Worm (Caenorhabditis elegans) whole organism, mixed stage, embryonic: ENCODE results near the gene C56G3.2.
A peak's percentile ranks its signal among the peaks of the same experiment; 100 is the strongest.

Experiments
- M03D4.4 ChIP-seq: sonication (generic microtip); optimal IDR thresholded peaks from 2 replicates; lab custom pipeline; 2017; ENCODE audit warnings: mild to moderate bottlenecking, missing genetic modification characterization, missing compliant biosample characterization
- bed-3 ChIP-seq: fragments of 200-800 bp; sonication (Bioruptor generic); optimal IDR thresholded peaks from 3 replicates; lab custom pipeline; 2018; ENCODE audit warnings: mild to moderate bottlenecking, missing genetic modification characterization, moderate library complexity, missing compliant biosample characterization
- blmp-1 ChIP-seq: fragments of 150-350 bp; optimal IDR thresholded peaks from 2 replicates; lab custom pipeline; 2014; ENCODE audit warnings: missing biosample characterization, missing genetic modification characterization
- ceh-39 ChIP-seq: fragments of 150-350 bp; optimal IDR thresholded peaks from 2 replicates; lab custom pipeline; 2014; ENCODE audit warnings: missing biosample characterization, missing genetic modification characterization
- ceh-43 ChIP-seq: fragments of 200-800 bp; sonication (Bioruptor generic); optimal IDR thresholded peaks from 2 replicates; lab custom pipeline; 2018; ENCODE audit warnings: mild to moderate bottlenecking, missing genetic modification characterization, moderate library complexity, missing compliant biosample characterization
- ces-1 ChIP-seq: fragments of 150-350 bp; optimal IDR thresholded peaks from 2 replicates; lab custom pipeline; 2014; ENCODE audit warnings: missing biosample characterization, missing genetic modification reagents, missing genetic modification characterization
- cnd-1 ChIP-seq: fragments of 200-800 bp; sonication (Bioruptor generic); optimal IDR thresholded peaks from 2 replicates; lab custom pipeline; 2018; ENCODE audit warnings: mild to moderate bottlenecking, missing genetic modification characterization, missing compliant biosample characterization
- drap-1 ChIP-seq: fragments of 200-800 bp; sonication (Bioruptor generic); optimal IDR thresholded peaks from 3 replicates; lab custom pipeline; 2018; ENCODE audit warnings: mild to moderate bottlenecking, missing genetic modification characterization, missing compliant biosample characterization
- elt-1 ChIP-seq: sonication (generic microtip); optimal IDR thresholded peaks from 2 replicates; lab custom pipeline; 2017; ENCODE audit warnings: missing genetic modification characterization, mild to moderate bottlenecking, missing compliant biosample characterization, antibody characterized with exemption, moderate library complexity, borderline replicate concordance; ENCODE audit not compliant: insufficient read depth
- elt-3 ChIP-seq: fragments of 150-350 bp; optimal IDR thresholded peaks from 2 replicates; lab custom pipeline; 2014; ENCODE audit warnings: missing biosample characterization, missing genetic modification characterization
- flh-1 ChIP-seq: fragments of 200-800 bp; sonication (Bioruptor generic); optimal IDR thresholded peaks from 2 replicates; lab custom pipeline; 2018; ENCODE audit warnings: mild to moderate bottlenecking, missing genetic modification characterization, moderate library complexity, missing compliant biosample characterization
- ham-2 ChIP-seq: fragments of 200-800 bp; sonication (Bioruptor generic); optimal IDR thresholded peaks from 2 replicates; lab custom pipeline; 2018; ENCODE audit warnings: mild to moderate bottlenecking, missing genetic modification characterization, missing compliant biosample characterization
- hlh-1 ChIP-seq: fragments of 150-350 bp; optimal IDR thresholded peaks from 2 replicates; lab custom pipeline; 2014; ENCODE audit warnings: missing biosample characterization, missing genetic modification reagents, missing genetic modification characterization
- lin-32 ChIP-seq: fragments of 200-800 bp; sonication (Bioruptor generic); optimal IDR thresholded peaks from 2 replicates; lab custom pipeline; 2018; ENCODE audit warnings: mild to moderate bottlenecking, missing genetic modification characterization, missing compliant biosample characterization
- lsy-2 ChIP-seq: fragments of 150-350 bp; optimal IDR thresholded peaks from 2 replicates; lab custom pipeline; 2014; ENCODE audit warnings: missing biosample characterization, missing genetic modification characterization
- mab-5 ChIP-seq: fragments of 150-350 bp; optimal IDR thresholded peaks from 2 replicates; lab custom pipeline; 2014; ENCODE audit warnings: missing biosample characterization, missing genetic modification characterization
- mep-1 ChIP-seq: fragments of 150-350 bp; optimal IDR thresholded peaks from 2 replicates; lab custom pipeline; 2017; ENCODE audit warnings: missing biosample characterization, missing genetic modification reagents, missing genetic modification characterization, inconsistent platforms
- mls-2 ChIP-seq: sonication (generic microtip); optimal IDR thresholded peaks from 2 replicates; lab custom pipeline; 2016; ENCODE audit warnings: mild to moderate bottlenecking, missing genetic modification characterization, moderate library complexity, missing compliant biosample characterization
- nhr-12 ChIP-seq: fragments of 150-350 bp; optimal IDR thresholded peaks from 2 replicates; lab custom pipeline; 2014; ENCODE audit warnings: missing biosample characterization, missing genetic modification characterization
- nhr-2 ChIP-seq: fragments of 150-350 bp; optimal IDR thresholded peaks from 2 replicates; lab custom pipeline; 2014; ENCODE audit warnings: missing biosample characterization, missing genetic modification characterization
- nhr-28 ChIP-seq: fragments of 150-350 bp; optimal IDR thresholded peaks from 2 replicates; lab custom pipeline; 2014; ENCODE audit warnings: missing biosample characterization, missing genetic modification characterization
- nhr-76 ChIP-seq: sonication (generic microtip); optimal IDR thresholded peaks from 2 replicates; lab custom pipeline; 2017; ENCODE audit warnings: missing biosample characterization, missing genetic modification characterization
- pha-4 ChIP-seq: fragments of 150-350 bp; optimal IDR thresholded peaks from 2 replicates; lab custom pipeline; 2018; ENCODE audit warnings: missing biosample characterization, missing genetic modification reagents, missing genetic modification characterization
- sem-2 ChIP-seq: fragments of 200-800 bp; sonication (Bioruptor generic); optimal IDR thresholded peaks from 2 replicates; lab custom pipeline; 2018; ENCODE audit warnings: mild to moderate bottlenecking, missing genetic modification characterization, missing compliant biosample characterization
- sptf-1 ChIP-seq: sonication (generic microtip); optimal IDR thresholded peaks from 2 replicates; lab custom pipeline; 2017; ENCODE audit warnings: mild to moderate bottlenecking, missing genetic modification characterization, moderate library complexity, missing compliant biosample characterization
- unc-120 ChIP-seq: sonication (generic microtip); optimal IDR thresholded peaks from 2 replicates; lab custom pipeline; 2017; ENCODE audit warnings: missing genetic modification characterization, missing compliant biosample characterization; ENCODE audit not compliant: poor library complexity, severe bottlenecking
- unc-39 ChIP-seq: fragments of 150-350 bp; optimal IDR thresholded peaks from 2 replicates; lab custom pipeline; 2014; ENCODE audit warnings: missing biosample characterization, missing genetic modification characterization
- unc-62 ChIP-seq: fragments of 150-350 bp; optimal IDR thresholded peaks from 2 replicates; lab custom pipeline; 2014; ENCODE audit warnings: missing biosample characterization, missing genetic modification reagents, missing genetic modification characterization
- zip-8 ChIP-seq: fragments of 150-350 bp; optimal IDR thresholded peaks from 2 replicates; lab custom pipeline; 2014; ENCODE audit warnings: missing biosample characterization, missing genetic modification characterization
- ztf-11 ChIP-seq: fragments of 150-350 bp; optimal IDR thresholded peaks from 2 replicates; lab custom pipeline; 2014; ENCODE audit warnings: missing biosample characterization, missing genetic modification characterization

C56G3.2 gene

ce11 chrX:7340915-7341559, 24.3 kb upstream of the C56G3.2 start, which contains the start of gene C07D8.6:
Gene C07D8.6, plus strand, starts transcription at chrX:7341509.
- no peak for TF ChIP-seq lin-32
- peak; percentile 1 for TF ChIP-seq unc-120
- TF ChIP-seq unc-62 (GFP tag; lab: Kevin White, UChicago), result peak; percentile 24
- TF ChIP-seq hlh-1, result peak; percentile 62

- TF ChIP-seq unc-39 (no peak), lsy-2 (tag; lab: Kevin White, UChicago) (no peak), blmp-1 (tag; lab: Kevin White, UChicago) (no peak), M03D4.4 (tag; lab: Kevin White, UChicago) (no peak), ham-2 (no peak), zip-8 (tag; lab: Kevin White, UChicago) (no peak), ztf-11 (tag; lab: Kevin White, UChicago) (no peak), sem-2 (GFP tag; lab: Kevin White, UChicago) (no peak), sptf-1 (no peak)
- TF ChIP-seq, all 35 proteins: peak for 0
Measured at ce11 chrX:7343218-7343617, 22.1 kb upstream of the C56G3.2 start.

ce11 chrX:7343747-7344146, 21.6 kb upstream of the C56G3.2 start, which contains the start of gene C07D8.5:
Gene C07D8.5, plus strand, starts transcription at chrX:7344047.
- TF ChIP-seq mep-1, result no peak
- TF ChIP-seq cnd-1, result no peak
- no peak for TF ChIP-seq blmp-1 (tag; lab: Kevin White, UChicago)
- no peak for TF ChIP-seq ham-2
- TF ChIP-seq flh-1 (GFP tag; lab: Kevin White, UChicago), result no peak
- no peak for TF ChIP-seq mls-2 (tag; lab: Kevin White, UChicago)
- no peak for TF ChIP-seq ztf-11 (tag; lab: Kevin White, UChicago)
- no peak for TF ChIP-seq ceh-39 (tag; lab: Kevin White, UChicago)
- no peak for TF ChIP-seq drap-1 (GFP tag; lab: Kevin White, UChicago)
- TF ChIP-seq M03D4.4 (tag; lab: Kevin White, UChicago), result no peak
- no peak for TF ChIP-seq nhr-28 (tag; lab: Kevin White, UChicago)
- no peak for TF ChIP-seq pha-4
- no peak for TF ChIP-seq nhr-76
- no peak for TF ChIP-seq bed-3
- TF ChIP-seq elt-3 (tag; lab: Kevin White, UChicago), result no peak
- no peak for TF ChIP-seq ceh-43 (GFP tag; lab: Kevin White, UChicago)
- no peak for TF ChIP-seq elt-1
- TF ChIP-seq nhr-2 (tag; lab: Kevin White, UChicago), result no peak
- no peak for TF ChIP-seq nhr-12 (tag; lab: Kevin White, UChicago)
- TF ChIP-seq sptf-1, result no peak

ce11 chrX:7369770-7370169, 4.4 kb downstream of the C56G3.2 start:
- TF ChIP-seq elt-3 (tag; lab: Kevin White, UChicago), result no peak

ce11 chrX:7371945-7372344, 6.6 kb downstream of the C56G3.2 start:
- no peak for TF ChIP-seq mep-1
- TF ChIP-seq ces-1 (GFP tag; lab: Kevin White, UChicago), result peak; percentile 63
- TF ChIP-seq mab-5 (tag; lab: Kevin White, UChicago), result no peak
- TF ChIP-seq elt-1, result no peak

- TF ChIP-seq ces-1 (GFP tag; lab: Kevin White, UChicago), result peak; percentile 48
- TF ChIP-seq unc-39, result no peak
- no peak for TF ChIP-seq cnd-1
Measured at ce11 chrX:7376941-7377340, 11.6 kb downstream of the C56G3.2 start, which contains the start of gene npr-8. Gene npr-8, plus strand, starts transcription at chrX:7377302.
